Worm (Caenorhabditis elegans): Measurements from ENCODE around the gene tag-307.

ce11 chrIII:7835684-7836083 is 21.4 kb downstream of the tag-307 start:
- TF ChIP-seq nhr-12 (tag; optimal IDR thresholded peaks at IDR 0.05), result no peak
- TF ChIP-seq ama-1 (optimal IDR thresholded peaks at IDR 0.05), result no peak
- no peak for TF ChIP-seq lin-39 (tag; optimal IDR thresholded peaks at IDR 0.05)
